Fruit fly (Drosophila melanogaster): ENCODE measurements around the gene Gs1.

The Gs1 gene

dm6 chr2L:181020-181419 is 49.1 kb downstream of the Gs1 start:
- TF ChIP-seq CG17801 (GFP tag; optimal IDR thresholded peaks at IDR 0.05; ENCODE audit: partially characterized antibody), result no peak

dm6 chr2L:182360-183144 is 50.7 kb downstream of the Gs1 start:
- no peak for TF ChIP-seq CG17801 (GFP tag; optimal IDR thresholded peaks at IDR 0.05; ENCODE audit: partially characterized antibody)

Measured in ovary, adult (tissue).